Worm (Caenorhabditis elegans) whole organism, L1 larva: ENCODE measurements around the gene T05C12.1.

ENCODE experiments used
- aly-2 ChIP-seq: fragments of 150-350 bp; optimal IDR thresholded peaks from 2 replicates; lab custom pipeline; 2014; ENCODE audit warnings: missing biosample characterization, missing genetic modification characterization
- ceh-88 ChIP-seq: fragments of 200-800 bp; sonication (Bioruptor generic); IDR thresholded peaks from 2 replicates; pipeline ENCODE4 v1.3.6; 2022; ENCODE audit warnings: missing genetic modification characterization, missing compliant biosample characterization
- ces-1 ChIP-seq: fragments of 150-350 bp; optimal IDR thresholded peaks from 2 replicates; lab custom pipeline; 2014; ENCODE audit warnings: missing biosample characterization, missing genetic modification reagents, missing genetic modification characterization
- fkh-10 ChIP-seq: sonication (generic microtip); optimal IDR thresholded peaks from 2 replicates; lab custom pipeline; 2017; ENCODE audit warnings: missing biosample characterization, missing genetic modification reagents, missing genetic modification characterization
- lin-35 ChIP-seq, 2 experiments: fragments of 150-350 bp; optimal IDR thresholded peaks; 2 replicates each; lab custom pipeline; 2014; ENCODE audit warnings: missing biosample characterization in 2 of 2, missing genetic modification characterization in 2 of 2, missing genetic modification reagents in 2 of 2
- lsy-2 ChIP-seq, 2 experiments: fragments of 150-350 bp; optimal IDR thresholded peaks; 2 replicates each; lab custom pipeline; 2014; ENCODE audit warnings: missing biosample characterization in 2 of 2, missing genetic modification characterization in 2 of 2
- mef-2 ChIP-seq: fragments of 150-350 bp; optimal IDR thresholded peaks from 2 replicates; lab custom pipeline; 2014; ENCODE audit warnings: missing biosample characterization, missing genetic modification characterization
- nhr-237 ChIP-seq: fragments of 150-350 bp; optimal IDR thresholded peaks from 2 replicates; lab custom pipeline; 2014; ENCODE audit warnings: missing biosample characterization, missing genetic modification characterization
- nhr-84 ChIP-seq: sonication (generic microtip); optimal IDR thresholded peaks from 2 replicates; lab custom pipeline; 2017; ENCODE audit warnings: missing biosample characterization, missing genetic modification characterization
- pag-3 ChIP-seq: sonication (generic microtip); optimal IDR thresholded peaks from 2 replicates; lab custom pipeline; 2017; ENCODE audit warnings: missing genetic modification characterization, mild to moderate bottlenecking, missing compliant biosample characterization, antibody characterized with exemption, borderline replicate concordance; ENCODE audit not compliant: insufficient read depth
- zag-1 ChIP-seq: fragments of 150-350 bp; optimal IDR thresholded peaks from 2 replicates; lab custom pipeline; 2014; ENCODE audit warnings: missing biosample characterization, missing genetic modification characterization

DNA sequence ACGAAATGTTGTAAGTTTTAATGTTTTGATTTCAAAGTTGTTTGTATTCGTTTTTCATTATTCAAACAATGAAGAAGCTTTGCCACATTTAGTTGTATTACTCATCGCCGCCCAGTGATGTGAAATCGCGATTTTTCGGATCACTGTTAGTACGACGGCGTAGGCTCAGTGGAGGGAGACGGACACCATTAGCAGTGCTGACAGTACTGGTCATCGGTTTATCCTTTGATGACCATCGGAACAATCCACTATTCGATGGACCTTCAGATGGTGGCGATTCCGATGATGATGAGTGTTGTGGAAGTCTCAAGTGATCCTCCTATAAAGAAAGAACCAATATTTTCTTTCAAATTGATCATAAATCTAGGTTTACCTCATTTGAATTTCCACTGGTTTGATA is 14.0 kb downstream of the T05C12.1 start:
- no peak for TF ChIP-seq ceh-88 (GFP tag; lab: Robert Waterston, UW)
- no peak for TF ChIP-seq fkh-10 (GFP tag; lab: Kevin White, UChicago)
- no peak for TF ChIP-seq nhr-84 (tag; lab: Kevin White, UChicago)
- peak; percentile 5 for TF ChIP-seq aly-2
- TF ChIP-seq mef-2 (tag; lab: Kevin White, UChicago): no peak
- TF ChIP-seq lsy-2 (tag; optimal IDR thresholded peaks at IDR 0.05; lab: Kevin White, UChicago): no peak
- TF ChIP-seq zag-1: no peak
- TF ChIP-seq ces-1 (GFP tag; lab: Kevin White, UChicago): no peak
- TF ChIP-seq lin-35 (GFP tag; optimal IDR thresholded peaks at IDR 0.05; lab: Kevin White, UChicago): peak in 1 of 2 experiments; percentile 1
- no peak for TF ChIP-seq nhr-237 (tag; lab: Kevin White, UChicago)
- no peak for TF ChIP-seq pag-3 (tag; lab: Kevin White, UChicago)
